Fruit fly (Drosophila melanogaster): ENCODE measurements around the gene CG4629.

DNA sequence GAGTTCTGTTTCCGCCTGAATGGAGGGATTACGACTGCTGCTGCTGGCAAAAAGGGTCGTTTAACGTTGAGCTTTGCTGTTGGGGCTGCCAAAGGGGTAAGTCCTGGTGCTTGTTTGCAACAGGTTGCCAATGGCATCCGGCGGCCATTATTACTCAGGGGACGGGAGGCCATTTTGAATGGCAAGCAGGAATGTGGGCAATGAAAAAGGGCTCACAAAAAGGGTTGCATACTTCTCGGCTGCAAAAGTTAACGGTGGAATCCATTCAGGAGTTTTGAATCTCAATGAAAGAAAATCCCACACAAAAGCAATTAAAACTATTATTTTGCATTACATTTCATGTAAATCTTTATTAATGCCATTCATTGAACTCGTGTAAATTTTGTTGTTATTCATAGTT is 52.9 kb downstream of the CG4629 start:
- TF ChIP-seq ttk (optimal IDR thresholded peaks at IDR 0.05) (no peak), psq (optimal IDR thresholded peaks at IDR 0.05) (no peak)
